Fruit fly (Drosophila melanogaster) whole organism, embryonic: Measurements from ENCODE around the gene aph-1.

Experiments used
- Aef1 ChIP-seq: fragments of 200-800 bp; sonication (Bioruptor generic); IDR thresholded peaks from 3 replicates; pipeline ENCODE4 v1.3.6; 2022; ENCODE audit warnings: missing biosample characterization, missing genetic modification characterization
- Atf-2 ChIP-seq: fragments of 200-800 bp; sonication (Bioruptor generic); optimal IDR thresholded peaks from 2 replicates; lab custom pipeline; 2016; ENCODE audit warnings: missing biosample characterization, missing genetic modification characterization
- CG10274 ChIP-seq: fragments of 200-800 bp; sonication (Bioruptor generic); optimal IDR thresholded peaks from 3 replicates; lab custom pipeline; 2017; ENCODE audit warnings: missing biosample characterization, mild to moderate bottlenecking, missing genetic modification characterization
- CG10565 ChIP-seq: fragments of 200-800 bp; sonication (Bioruptor generic); optimal IDR thresholded peaks from 3 replicates; lab custom pipeline; 2016; ENCODE audit warnings: missing biosample characterization, mild to moderate bottlenecking, missing genetic modification characterization
- CG11696 ChIP-seq: fragments of 200-800 bp; sonication (Bioruptor generic); IDR thresholded peaks from 2 replicates; pipeline ENCODE4 v1.3.6; 2022; ENCODE audit warnings: missing biosample characterization, missing genetic modification characterization
- CG12659 ChIP-seq: fragments of 200-800 bp; sonication (Bioruptor generic); optimal IDR thresholded peaks from 3 replicates; lab custom pipeline; 2017; ENCODE audit warnings: mild to moderate bottlenecking, missing biosample characterization, missing genetic modification reagents, missing genetic modification characterization
- CG13424 ChIP-seq: fragments of 200-800 bp; sonication (Bioruptor generic); optimal IDR thresholded peaks from 2 replicates; lab custom pipeline; 2019; ENCODE audit warnings: missing biosample characterization, mild to moderate bottlenecking, missing genetic modification characterization, moderate library complexity
- CG13624 ChIP-seq: fragments of 200-800 bp; sonication (Bioruptor generic); optimal IDR thresholded peaks from 2 replicates; lab custom pipeline; 2016; ENCODE audit warnings: missing biosample characterization, missing genetic modification characterization
- CG18011 ChIP-seq: fragments of 200-800 bp; sonication (Bioruptor generic); optimal IDR thresholded peaks from 2 replicates; lab custom pipeline; 2017; ENCODE audit warnings: missing biosample characterization, missing genetic modification characterization, mild to moderate bottlenecking, moderate library complexity, missing genotype
- CG18599 ChIP-seq: fragments of 200-800 bp; sonication (Bioruptor generic); optimal IDR thresholded peaks from 3 replicates; lab custom pipeline; 2017; ENCODE audit warnings: missing biosample characterization, missing genetic modification characterization, mild to moderate bottlenecking, moderate library complexity, missing genetic modification reagents
- CG2129 ChIP-seq: fragments of 200-800 bp; sonication (Bioruptor generic); IDR thresholded peaks from 2 replicates; pipeline ENCODE4 v1.3.6; 2022; ENCODE audit warnings: missing biosample characterization, missing genetic modification characterization; ENCODE audit not compliant: partially characterized antibody
- CG30020 ChIP-seq: fragments of 200-800 bp; optimal IDR thresholded peaks from 2 replicates; lab custom pipeline; 2019; ENCODE audit warnings: missing biosample characterization, mild to moderate bottlenecking, missing genetic modification characterization, moderate library complexity
- CG3847 ChIP-seq: fragments of 200-800 bp; sonication (Bioruptor generic); IDR thresholded peaks from 2 replicates; pipeline ENCODE4 v1.3.6; 2022; ENCODE audit warnings: missing biosample characterization, missing genetic modification characterization
- CG4360 ChIP-seq: fragments of 200-800 bp; sonication (Bioruptor generic); IDR thresholded peaks from 2 replicates; pipeline ENCODE4 v1.3.6; 2022; ENCODE audit warnings: missing biosample characterization, missing genetic modification characterization
- CG4404 ChIP-seq: fragments of 200-800 bp; sonication (Bioruptor generic); IDR thresholded peaks from 2 replicates; pipeline ENCODE4 v1.3.6; 2022; ENCODE audit warnings: missing biosample characterization, missing genetic modification characterization
- CG5245 ChIP-seq: fragments of 200-800 bp; sonication (Bioruptor generic); optimal IDR thresholded peaks from 3 replicates; lab custom pipeline; 2016; ENCODE audit warnings: missing biosample characterization, missing genetic modification characterization
- CG9215 ChIP-seq: fragments of 200-800 bp; sonication (Bioruptor generic); IDR thresholded peaks from 2 replicates; pipeline ENCODE4 v1.3.6; 2022; ENCODE audit warnings: missing biosample characterization, missing genetic modification characterization
- CG9727 ChIP-seq: fragments of 200-800 bp; sonication (Bioruptor generic); optimal IDR thresholded peaks from 3 replicates; lab custom pipeline; 2017; ENCODE audit warnings: missing biosample characterization, mild to moderate bottlenecking, missing genetic modification characterization
- Chrac-16 ChIP-seq: fragments of 200-800 bp; sonication (Bioruptor generic); optimal IDR thresholded peaks from 3 replicates; lab custom pipeline; 2016; ENCODE audit warnings: missing biosample characterization, missing genetic modification characterization
- CoRest ChIP-seq: fragments of 200-800 bp; sonication (Bioruptor generic); optimal IDR thresholded peaks from 3 replicates; lab custom pipeline; 2018; ENCODE audit warnings: missing biosample characterization, mild to moderate bottlenecking, missing genetic modification characterization, moderate library complexity
- H2.0 ChIP-seq: fragments of 200-800 bp; sonication (Bioruptor generic); IDR thresholded peaks from 2 replicates; pipeline ENCODE4 v1.3.6; 2022; ENCODE audit warnings: missing biosample characterization, missing genetic modification characterization
- Hsf ChIP-seq: fragments of 200-800 bp; sonication (Bioruptor generic); optimal IDR thresholded peaks from 3 replicates; lab custom pipeline; 2016; ENCODE audit warnings: missing biosample characterization, missing genetic modification characterization
- Jarid2 ChIP-seq: fragments of 200-800 bp; sonication (Bioruptor generic); optimal IDR thresholded peaks from 3 replicates; lab custom pipeline; 2017; ENCODE audit warnings: mild to moderate bottlenecking, missing biosample characterization, missing genetic modification reagents, missing genetic modification characterization
- Side ChIP-seq: fragments of 200-800 bp; sonication (Bioruptor generic); optimal IDR thresholded peaks from 2 replicates; lab custom pipeline; 2016; ENCODE audit warnings: missing biosample characterization, missing genetic modification characterization
- Sox100B ChIP-seq: fragments of 200-800 bp; sonication (Bioruptor generic); optimal IDR thresholded peaks from 3 replicates; lab custom pipeline; 2018; ENCODE audit warnings: missing biosample characterization, mild to moderate bottlenecking, missing genetic modification characterization
- Sry-δ ChIP-seq: fragments of 200-800 bp; sonication (Bioruptor generic); optimal IDR thresholded peaks from 2 replicates; lab custom pipeline; 2016; ENCODE audit warnings: missing biosample characterization, missing genetic modification characterization
- Stat92E ChIP-seq, 3 experiments: fragments of >200 bp in 2 of 3; fragments of 200-800 bp in 1 of 3; sonication (Bioruptor generic) in 1 of 3; optimal IDR thresholded peaks; 2 replicates each; lab custom pipeline; 2017 to 2019; ENCODE audit warnings: missing biosample characterization in 3 of 3, missing genetic modification characterization in 3 of 3, mild to moderate bottlenecking in 1 of 3, moderate library complexity in 1 of 3
- abd-A ChIP-seq: fragments of 200-800 bp; sonication (Bioruptor generic); optimal IDR thresholded peaks from 3 replicates; lab custom pipeline; 2019; ENCODE audit warnings: missing biosample characterization, mild to moderate bottlenecking, missing genetic modification characterization, moderate library complexity
- aop ChIP-seq: fragments of 200-800 bp; sonication (Bioruptor generic); IDR thresholded peaks from 2 replicates; pipeline ENCODE4 v1.3.6; 2022; ENCODE audit warnings: missing biosample characterization, missing genetic modification characterization
- cg ChIP-seq: fragments of 200-800 bp; sonication (Bioruptor generic); optimal IDR thresholded peaks from 3 replicates; lab custom pipeline; 2019; ENCODE audit warnings: missing biosample characterization, mild to moderate bottlenecking, missing genetic modification characterization, moderate library complexity
- corto ChIP-seq: fragments of 200-800 bp; sonication (Bioruptor generic); optimal IDR thresholded peaks from 2 replicates; lab custom pipeline; 2016; ENCODE audit warnings: missing biosample characterization, mild to moderate bottlenecking, missing genetic modification characterization, moderate library complexity
- croc ChIP-seq: fragments of 200-800 bp; sonication (Bioruptor generic); conservative IDR thresholded peaks from 3 replicates; pipeline ENCODE4 v1.3.6; 2022; ENCODE audit warnings: missing biosample characterization, missing genetic modification characterization
- crol ChIP-seq: fragments of 200-800 bp; sonication (Bioruptor generic); IDR thresholded peaks from 2 replicates; pipeline ENCODE4 v1.3.6; 2022; ENCODE audit warnings: missing biosample characterization, missing genetic modification characterization
- dan ChIP-seq: fragments of 200-800 bp; sonication (Bioruptor generic); IDR thresholded peaks from 2 replicates; pipeline ENCODE4 v1.3.6; 2022; ENCODE audit warnings: missing biosample characterization, missing genetic modification characterization
- ewg ChIP-seq: fragments of 200-800 bp; sonication (Bioruptor generic); optimal IDR thresholded peaks from 3 replicates; lab custom pipeline; 2017; ENCODE audit warnings: mild to moderate bottlenecking, missing biosample characterization, missing genetic modification reagents, missing genetic modification characterization
- fd96Cb ChIP-seq: fragments of 200-800 bp; sonication (Bioruptor generic); optimal IDR thresholded peaks from 2 replicates; lab custom pipeline; 2018; ENCODE audit warnings: missing biosample characterization, mild to moderate bottlenecking, missing genetic modification characterization, moderate library complexity
- gcm2 ChIP-seq: fragments of 200-800 bp; sonication (Bioruptor generic); optimal IDR thresholded peaks from 2 replicates; lab custom pipeline; 2016; ENCODE audit warnings: missing biosample characterization, missing genetic modification characterization
- ham ChIP-seq: fragments of 200-800 bp; sonication (Bioruptor generic); IDR thresholded peaks from 2 replicates; pipeline ENCODE4 v1.3.6; 2022; ENCODE audit warnings: missing biosample characterization, missing genetic modification characterization
- hth ChIP-seq: fragments of >200 bp; optimal IDR thresholded peaks from 2 replicates; lab custom pipeline; 2017; ENCODE audit warnings: inconsistent platforms
- kay ChIP-seq: fragments of 200-800 bp; sonication (Bioruptor generic); optimal IDR thresholded peaks from 2 replicates; lab custom pipeline; 2016; ENCODE audit warnings: missing biosample characterization, missing genetic modification characterization
- ken ChIP-seq: fragments of 200-800 bp; sonication (Bioruptor generic); IDR thresholded peaks from 3 replicates; pipeline ENCODE4 v1.3.6; 2022; ENCODE audit warnings: missing biosample characterization, missing genetic modification characterization
- knrl ChIP-seq: fragments of 200-800 bp; sonication (Bioruptor generic); IDR thresholded peaks from 3 replicates; pipeline ENCODE4 v1.3.6; 2022; ENCODE audit warnings: missing biosample characterization, missing genetic modification characterization; ENCODE audit not compliant: partially characterized antibody
- mirr ChIP-seq: fragments of 200-800 bp; sonication (Bioruptor generic); optimal IDR thresholded peaks from 3 replicates; lab custom pipeline; 2018; ENCODE audit warnings: missing biosample characterization, mild to moderate bottlenecking, missing genetic modification characterization
- org-1 ChIP-seq: fragments of 200-800 bp; sonication (Bioruptor generic); optimal IDR thresholded peaks from 2 replicates; lab custom pipeline; 2017; ENCODE audit warnings: missing biosample characterization, missing genetic modification characterization
- sd ChIP-seq: fragments of 200-800 bp; sonication (Bioruptor generic); optimal IDR thresholded peaks from 3 replicates; lab custom pipeline; 2018; ENCODE audit warnings: missing biosample characterization, mild to moderate bottlenecking, missing genetic modification characterization, moderate library complexity
- sens ChIP-seq: fragments of 200-800 bp; sonication (Bioruptor generic); peaks from one replicate; lab custom pipeline; 2016; ENCODE audit warnings: missing biosample characterization, missing genetic modification characterization
- sob ChIP-seq: fragments of 200-800 bp; sonication (Bioruptor generic); IDR thresholded peaks from 2 replicates; pipeline ENCODE4 v1.3.6; 2022; ENCODE audit warnings: missing biosample characterization, missing genetic modification characterization
- sqz ChIP-seq: fragments of 200-800 bp; sonication (Bioruptor generic); optimal IDR thresholded peaks from 3 replicates; lab custom pipeline; 2018; ENCODE audit warnings: missing biosample characterization, mild to moderate bottlenecking, missing genetic modification characterization
- stwl ChIP-seq: fragments of 200-800 bp; sonication (Bioruptor generic); optimal IDR thresholded peaks from 3 replicates; lab custom pipeline; 2018; ENCODE audit warnings: missing biosample characterization, mild to moderate bottlenecking, missing genetic modification characterization, moderate library complexity
- wdn ChIP-seq: fragments of 200-800 bp; sonication (Bioruptor generic); IDR thresholded peaks from 2 replicates; pipeline ENCODE4 v1.3.6; 2022; ENCODE audit warnings: missing biosample characterization, missing genetic modification characterization

The aph-1 gene

dm6 chr2L:2748480-2749143 is 17.4 kb upstream of the aph-1 start (continued):
- TF ChIP-seq CG10274 (GFP tag; lab: Kevin White, UChicago) (peak; percentile 65), CoRest (tag; lab: Kevin White, UChicago) (peak; percentile 94), gcm2 (GFP tag; lab: Kevin White, UChicago) (peak; percentile 34), CG12659 (peak; percentile 93), CG5245 (GFP tag; lab: Kevin White, UChicago) (peak; percentile 86), CG10565 (GFP tag; lab: Kevin White, UChicago) (peak; percentile 30), H2.0 (peak; percentile 83), CG4360 (GFP tag; lab: Robert Waterston, UW) (peak; percentile 36; the same call in 1 of the 2 replicates), crol (GFP tag; lab: Robert Waterston, UW) (no peak), Side (GFP tag; lab: Kevin White, UChicago) (peak; percentile 84), CG2129 (GFP tag; lab: Robert Waterston, UW) (no peak), CG18011 (GFP tag; lab: Kevin White, UChicago) (peak; percentile 74), croc (peak; percentile 68), ham (GFP tag; lab: Robert Waterston, UW) (peak; percentile 58; the same call in 1 of the 2 replicates), org-1 (GFP tag; lab: Kevin White, UChicago) (peak; percentile 67), Chrac-16 (GFP tag; lab: Kevin White, UChicago) (peak; percentile 90), CG13424 (tag; lab: Kevin White, UChicago) (peak; percentile 91), Sry-δ (GFP tag; lab: Kevin White, UChicago) (peak; percentile 63), ken (GFP tag; lab: Robert Waterston, UW) (peak; percentile 90), sob (peak; percentile 93), CG3847 (GFP tag; lab: Robert Waterston, UW) (peak; percentile 96), CG30020 (tag; lab: Kevin White, UChicago) (peak; percentile 78), mirr (peak; percentile 94), kay (GFP tag; lab: Kevin White, UChicago) (peak; percentile 65), stwl (tag; lab: Kevin White, UChicago) (peak; percentile 94), Atf-2 (GFP tag; lab: Kevin White, UChicago) (peak; percentile 64), Aef1 (GFP tag; lab: Robert Waterston, UW) (peak; percentile 79), dan (no peak; the same call in 1 of the 2 replicates), CG11696 (GFP tag; lab: Robert Waterston, UW) (no peak), sens (peak; percentile 91), CG4404 (GFP tag; lab: Robert Waterston, UW) (peak; percentile 79), CG9727 (GFP tag; lab: Kevin White, UChicago) (peak; percentile 83), knrl (GFP tag; lab: Robert Waterston, UW) (peak; percentile 39; the same call in 2 of the 3 replicates), CG18599 (GFP tag; lab: Kevin White, UChicago) (peak; percentile 92), CG13624 (peak; percentile 83), abd-A (no peak), Hsf (GFP tag; lab: Kevin White, UChicago) (peak; percentile 81), sqz (GFP tag; lab: Kevin White, UChicago) (peak; percentile 73), Sox100B (GFP tag; lab: Kevin White, UChicago) (peak; percentile 84), aop (GFP tag; lab: Robert Waterston, UW) (peak; percentile 61; the same call in 1 of the 2 replicates), wdn (GFP tag; lab: Robert Waterston, UW) (peak; percentile 76), hth (no peak), sd (peak; percentile 46), Stat92E (GFP tag; optimal IDR thresholded peaks at IDR 0.05; lab: Kevin White, UChicago) (no peak), CG9215 (GFP tag; lab: Robert Waterston, UW) (peak; percentile 88), ewg (GFP tag; lab: Kevin White, UChicago) (peak; percentile 80), corto (GFP tag; lab: Kevin White, UChicago) (no peak), cg (no peak), fd96Cb (tag; lab: Kevin White, UChicago) (peak; percentile 72), Jarid2 (GFP tag; lab: Kevin White, UChicago) (peak; percentile 45)
